Fruit fly (Drosophila melanogaster): ENCODE measurements around the gene CG42526.
A peak's percentile ranks its signal among the peaks of the same experiment; 100 is the strongest.

CG42526 gene

DNA sequence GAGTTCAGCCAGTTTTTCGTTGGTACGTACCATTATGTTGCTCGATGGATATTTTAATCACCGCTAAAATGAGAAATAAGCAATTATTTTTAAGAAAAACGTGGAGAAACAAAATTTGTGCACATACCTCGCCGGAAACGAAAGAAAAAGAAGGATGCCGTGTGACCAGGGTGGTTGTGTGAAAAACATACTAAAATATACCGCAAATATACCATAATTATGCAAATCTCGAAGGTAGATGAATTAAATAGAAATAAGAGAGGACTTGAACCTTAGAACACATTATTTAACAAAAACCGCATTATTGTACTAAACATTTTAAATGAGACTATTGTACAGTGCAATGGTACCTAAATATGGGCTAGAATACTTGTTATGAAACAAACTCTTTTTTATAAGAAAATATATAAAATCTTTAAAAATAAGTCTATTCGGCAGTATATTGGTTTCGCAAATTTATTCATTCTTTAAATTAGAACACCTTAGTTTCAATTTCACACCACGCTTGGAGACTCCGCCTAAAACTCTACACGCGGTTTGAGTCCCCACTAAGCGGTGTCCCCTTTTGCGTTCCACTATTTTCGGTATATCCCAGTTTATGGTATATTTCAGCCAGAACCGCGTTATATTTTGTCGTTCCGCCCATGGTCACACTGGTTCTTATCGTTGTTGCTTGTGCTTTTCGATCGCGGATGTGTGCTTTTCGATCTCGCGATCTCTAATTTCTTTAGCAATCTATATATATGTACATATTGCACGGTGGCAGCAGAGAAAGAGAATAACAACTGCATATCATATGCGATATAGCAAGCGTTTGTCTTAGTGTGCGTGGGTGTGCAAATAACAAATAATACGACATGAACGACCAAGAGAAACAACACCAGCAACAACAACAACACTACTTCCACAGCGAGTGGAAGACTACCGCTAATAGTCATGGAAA is 5.3 kb downstream of the CG42526 start, which contains the start of the genes RpS17 and MTF-1 (continued):
- TF ChIP-seq CG8478 (optimal IDR thresholded peaks at IDR 0.05) (no peak), sens-2 (GFP tag; IDR thresholded peaks at IDR 0.05) (0 out of 2 replicates have a peak, but pooled peaks have one; percentile 27), MESR4 (GFP tag; optimal IDR thresholded peaks at IDR 0.05) (peak; percentile 96), CG16815 (GFP tag; optimal IDR thresholded peaks at IDR 0.05) (no peak), sug (tag; optimal IDR thresholded peaks at IDR 0.05) (peak; percentile 19), trem (tag; optimal IDR thresholded peaks at IDR 0.05) (peak; percentile 19), CG12942 (GFP tag; optimal IDR thresholded peaks at IDR 0.05) (peak; percentile 25), oc (tag; optimal IDR thresholded peaks at IDR 0.05) (no peak), B-H1 (GFP tag; IDR thresholded peaks at IDR 0.05) (peak; percentile 12; the same call in 1 of the 3 replicates), CG12104 (GFP tag; optimal IDR thresholded peaks at IDR 0.05) (peak; percentile 5), CG16813 (GFP tag; IDR thresholded peaks at IDR 0.05; ENCODE audit: partially characterized antibody) (no peak), twi (tag; optimal IDR thresholded peaks at IDR 0.05) (no peak), jumu (GFP tag; optimal IDR thresholded peaks at IDR 0.05) (no peak), CG4424 (GFP tag; optimal IDR thresholded peaks at IDR 0.05) (peak; percentile 18), CG12769 (tag; optimal IDR thresholded peaks at IDR 0.05) (peak; percentile 55), lab (GFP tag; optimal IDR thresholded peaks at IDR 0.05) (peak; percentile 75), phol (tag; optimal IDR thresholded peaks at IDR 0.05) (peak; percentile 44), CG1647 (GFP tag; optimal IDR thresholded peaks at IDR 0.05) (no peak), CG31224 (GFP tag; IDR thresholded peaks at IDR 0.05) (no peak), Doc2 (GFP tag; IDR thresholded peaks at IDR 0.05) (no peak), CG6854 (GFP tag; optimal IDR thresholded peaks at IDR 0.05) (peak; percentile 41), CG2120 (GFP tag; optimal IDR thresholded peaks at IDR 0.05) (peak; percentile 15), CG43689 (GFP tag; IDR thresholded peaks at IDR 0.05) (no peak), NC2α (GFP tag; optimal IDR thresholded peaks at IDR 0.05) (no peak), CG17829 (tag; optimal IDR thresholded peaks at IDR 0.05) (peak; percentile 28), Hmx (GFP tag; optimal IDR thresholded peaks at IDR 0.05) (no peak), CG18476 (GFP tag; optimal IDR thresholded peaks at IDR 0.05) (no peak), CG15696 (tag; optimal IDR thresholded peaks at IDR 0.05) (no peak), CG11093 (GFP tag; IDR thresholded peaks at IDR 0.05) (no peak), fd64A (GFP tag; optimal IDR thresholded peaks at IDR 0.05) (peak; percentile 21), tup (GFP tag; optimal IDR thresholded peaks at IDR 0.05) (no peak), nom (GFP tag; optimal IDR thresholded peaks at IDR 0.05) (peak; percentile 80), CG33213 (GFP tag; optimal IDR thresholded peaks at IDR 0.05) (peak; percentile 57), fd102C (GFP tag; optimal IDR thresholded peaks at IDR 0.05) (no peak), insv (GFP tag; optimal IDR thresholded peaks at IDR 0.05) (peak in 1 of 2 experiments; percentile 27), CG14050 (GFP tag; IDR thresholded peaks at IDR 0.05) (peak; percentile 42; the same call in 2 of the 3 replicates), ap (GFP tag; IDR thresholded peaks at IDR 0.05) (no peak), CG34224 (GFP tag; IDR thresholded peaks at IDR 0.05; ENCODE audit: partially characterized antibody) (no peak), nau (GFP tag; optimal IDR thresholded peaks at IDR 0.05) (peak; percentile 65), chinmo (GFP tag; IDR thresholded peaks at IDR 0.05; ENCODE audit: partially characterized antibody) (no peak), BtbVII (GFP tag; optimal IDR thresholded peaks at IDR 0.05) (peak; percentile 60), shn (GFP tag; optimal IDR thresholded peaks at IDR 0.05) (peak; percentile 2), Hmr (GFP tag; optimal IDR thresholded peaks at IDR 0.05) (peak; percentile 66), CG11695 (GFP tag; IDR thresholded peaks at IDR 0.05) (no peak; the same call in 2 of the 3 replicates), sna (GFP tag; IDR thresholded peaks at IDR 0.05; ENCODE audit: partially characterized antibody) (no peak), CG18764 (GFP tag; optimal IDR thresholded peaks at IDR 0.05) (no peak), gcm2 (GFP tag; optimal IDR thresholded peaks at IDR 0.05) (no peak), CG15269 (tag; optimal IDR thresholded peaks at IDR 0.05) (peak; percentile 57)
